Fruit fly (Drosophila melanogaster): ENCODE measurements around the gene SelR.

SelR gene

dm6 chr3R:10862773-10863445, 5.5 kb downstream of the SelR start, which contains the start of gene CG6574 (continued):
- TF ChIP-seq chn (GFP tag; optimal IDR thresholded peaks at IDR 0.05), result no peak
- peak; percentile 79; the same call in 3 of the 4 replicates for TF ChIP-seq chinmo (GFP tag; IDR thresholded peaks at IDR 0.05; ENCODE audit: partially characterized antibody)
- TF ChIP-seq CG4360 (GFP tag; IDR thresholded peaks at IDR 0.05), result no peak; the same call in 1 of the 2 replicates
- no peak for TF ChIP-seq Eip74EF (GFP tag; optimal IDR thresholded peaks at IDR 0.05)
- TF ChIP-seq Hmx (GFP tag; optimal IDR thresholded peaks at IDR 0.05), result no peak
- no peak for TF ChIP-seq ro (GFP tag; IDR thresholded peaks at IDR 0.05)
- no peak for TF ChIP-seq fd102C (GFP tag; optimal IDR thresholded peaks at IDR 0.05)
- no peak for TF ChIP-seq gfzf (GFP tag; optimal IDR thresholded peaks at IDR 0.05)
- no peak for TF ChIP-seq hkb (optimal IDR thresholded peaks at IDR 0.05)
- TF ChIP-seq hkb (GFP tag; IDR thresholded peaks at IDR 0.05), result peak; percentile 39
- peak; percentile 17 for TF ChIP-seq CG3838 (GFP tag; optimal IDR thresholded peaks at IDR 0.05)
- no peak for TF ChIP-seq CoRest (tag; optimal IDR thresholded peaks at IDR 0.05)
- no peak for TF ChIP-seq Ets65A (GFP tag)
- TF ChIP-seq jigr1 (GFP tag; IDR thresholded peaks at IDR 0.05), result no peak
- TF ChIP-seq CG10267 (tag; optimal IDR thresholded peaks at IDR 0.05), result no peak
- no peak for TF ChIP-seq CG10565 (GFP tag; optimal IDR thresholded peaks at IDR 0.05)
- no peak for TF ChIP-seq CG4730 (GFP tag; IDR thresholded peaks at IDR 0.05)
- no peak for TF ChIP-seq Mrtf (GFP tag; IDR thresholded peaks at IDR 0.05)
- no peak for TF ChIP-seq Kr (GFP tag; optimal IDR thresholded peaks at IDR 0.05)
- peak; percentile 26 for TF ChIP-seq Fer1 (GFP tag; optimal IDR thresholded peaks at IDR 0.05)
- no peak for TF ChIP-seq Poxn (GFP tag; IDR thresholded peaks at IDR 0.05)
- no peak for TF ChIP-seq fru (optimal IDR thresholded peaks at IDR 0.05)
- TF ChIP-seq Side (GFP tag; optimal IDR thresholded peaks at IDR 0.05), result no peak
- TF ChIP-seq E2f2 (GFP tag; IDR thresholded peaks at IDR 0.05), result peak; percentile 15; the same call in 1 of the 2 replicates
- TF ChIP-seq gce (GFP tag; IDR thresholded peaks at IDR 0.05), result no peak
- no peak for TF ChIP-seq CG9817 (tag; optimal IDR thresholded peaks at IDR 0.05)
- TF ChIP-seq cwo (GFP tag; optimal IDR thresholded peaks at IDR 0.05), result peak; percentile 17
- no peak for TF ChIP-seq CG11504 (tag; optimal IDR thresholded peaks at IDR 0.05)
- peak in 1 of 2 experiments; percentile 74 for TF ChIP-seq tll (GFP tag; optimal IDR thresholded peaks at IDR 0.05)
- no peak for TF ChIP-seq Abd-B (GFP tag; optimal IDR thresholded peaks at IDR 0.05)
- no peak for TF ChIP-seq Dek (tag; optimal IDR thresholded peaks at IDR 0.05)
- no peak for TF ChIP-seq H15 (GFP tag; IDR thresholded peaks at IDR 0.05)
- no peak for TF ChIP-seq Deaf1 (tag; optimal IDR thresholded peaks at IDR 0.05)
- no peak for TF ChIP-seq slbo (GFP tag; IDR thresholded peaks at IDR 0.05)
- no peak for TF ChIP-seq CG2875 (GFP tag; optimal IDR thresholded peaks at IDR 0.05)
- no peak for TF ChIP-seq nerfin-2 (GFP tag; IDR thresholded peaks at IDR 0.05; ENCODE audit: partially characterized antibody)
- no peak for TF ChIP-seq slp2 (GFP tag; optimal IDR thresholded peaks at IDR 0.05)
- no peak for TF ChIP-seq Mes4 (GFP tag; optimal IDR thresholded peaks at IDR 0.05)
- TF ChIP-seq schlank (tag; optimal IDR thresholded peaks at IDR 0.05), result no peak
- no peak for TF ChIP-seq Hsf (GFP tag; optimal IDR thresholded peaks at IDR 0.05)
- no peak for TF ChIP-seq Fer2 (tag; optimal IDR thresholded peaks at IDR 0.05)
- no peak for TF ChIP-seq CG6854 (GFP tag; optimal IDR thresholded peaks at IDR 0.05)
- TF ChIP-seq tna (GFP tag; IDR thresholded peaks at IDR 0.05; ENCODE audit: partially characterized antibody), result no peak
- TF ChIP-seq dmrt11E (tag; optimal IDR thresholded peaks at IDR 0.05), result no peak
- TF ChIP-seq CG5180 (GFP tag; optimal IDR thresholded peaks at IDR 0.05), result no peak
- no peak for TF ChIP-seq dpn (GFP tag; optimal IDR thresholded peaks at IDR 0.05)
- TF ChIP-seq CG9215 (GFP tag; IDR thresholded peaks at IDR 0.05), result no peak
- no peak for TF ChIP-seq CG10959 (GFP tag; IDR thresholded peaks at IDR 0.05)
- no peak for TF ChIP-seq Ptx1 (GFP tag; IDR thresholded peaks at IDR 0.05)
- no peak for TF ChIP-seq Rx (GFP tag; IDR thresholded peaks at IDR 0.05)
- no peak for TF ChIP-seq tx (GFP tag; optimal IDR thresholded peaks at IDR 0.05)

Data from whole organism, embryonic.